Fruit fly (Drosophila melanogaster): ENCODE data around the gene CG42780.

CG42780 gene

dm6 chrX:7332091-7332490 lies at the start of gene CG42780:
TSS of gene CG42780 (minus strand) at chrX:7332191.
- no peak for TF ChIP-seq nmo (GFP tag; optimal IDR thresholded peaks at IDR 0.05)
- no peak for TF ChIP-seq CG11723 (GFP tag; optimal IDR thresholded peaks at IDR 0.05)
- no peak for TF ChIP-seq Scr (GFP tag; IDR thresholded peaks at IDR 0.05; ENCODE audit: partially characterized antibody)
- TF ChIP-seq wor (GFP tag; IDR thresholded peaks at IDR 0.05) = no peak
- TF ChIP-seq gcm2 (GFP tag; optimal IDR thresholded peaks at IDR 0.05) = no peak
- no peak for TF ChIP-seq CG5245 (GFP tag; optimal IDR thresholded peaks at IDR 0.05)
- TF ChIP-seq gfzf (GFP tag; optimal IDR thresholded peaks at IDR 0.05) = no peak
- TF ChIP-seq MBD-R2 (GFP tag; IDR thresholded peaks at IDR 0.05) = no peak
- no peak for TF ChIP-seq nerfin-2 (GFP tag; IDR thresholded peaks at IDR 0.05; ENCODE audit: partially characterized antibody)
- no peak for TF ChIP-seq Neu2 (GFP tag; optimal IDR thresholded peaks at IDR 0.05; ENCODE audit: borderline replicate concordance)
- no peak for TF ChIP-seq CG17186 (GFP tag; optimal IDR thresholded peaks at IDR 0.05)
- TF ChIP-seq fd96Cb (tag; optimal IDR thresholded peaks at IDR 0.05) = no peak
- no peak for TF ChIP-seq ase (GFP tag; IDR thresholded peaks at IDR 0.05)
- no peak for TF ChIP-seq CG4404 (GFP tag; IDR thresholded peaks at IDR 0.05)
- no peak for TF ChIP-seq CG2875 (GFP tag; optimal IDR thresholded peaks at IDR 0.05)
- TF ChIP-seq pros (GFP tag; optimal IDR thresholded peaks at IDR 0.05) = no peak
- TF ChIP-seq seq (GFP tag; IDR thresholded peaks at IDR 0.05) = no peak
- no peak for TF ChIP-seq CG18262 (tag; optimal IDR thresholded peaks at IDR 0.05)
- no peak for TF ChIP-seq CG32532 (GFP tag; IDR thresholded peaks at IDR 0.05)
- no peak for TF ChIP-seq ssp (GFP tag; IDR thresholded peaks at IDR 0.05)

dm6 chrX:7379569-7379968 lies 47.6 kb upstream of the CG42780 start:
- TF ChIP-seq CG10366 (GFP tag; IDR thresholded peaks at IDR 0.05) (no peak), sens (GFP tag) (peak; percentile 43), cas (GFP tag; IDR thresholded peaks at IDR 0.05) (no peak), prd (optimal IDR thresholded peaks at IDR 0.05) (no peak), prd (GFP tag; IDR thresholded peaks at IDR 0.05) (0 out of 3 replicates have a peak, but pooled peaks have one; percentile 12), stwl (tag; optimal IDR thresholded peaks at IDR 0.05) (no peak), CG1603 (tag; optimal IDR thresholded peaks at IDR 0.05) (peak; percentile 14), dmrt11E (tag; optimal IDR thresholded peaks at IDR 0.05) (peak; percentile 14)

dm6 chrX:7377840-7378239 lies 45.8 kb upstream of the CG42780 start, which contains the start of gene CheA7a:
TSS of gene CheA7a (plus strand) at chrX:7378140.
- TF ChIP-seq CG3281 (GFP tag; optimal IDR thresholded peaks at IDR 0.05) (no peak), lilli (GFP tag; optimal IDR thresholded peaks at IDR 0.05) (no peak), Eip74EF (GFP tag; optimal IDR thresholded peaks at IDR 0.05) (no peak), CG15479 (GFP tag; optimal IDR thresholded peaks at IDR 0.05) (no peak), CG31365 (tag; optimal IDR thresholded peaks at IDR 0.05) (no peak), Ets65A (GFP tag) (peak; percentile 77), CG13123 (GFP tag; optimal IDR thresholded peaks at IDR 0.05) (no peak), disco-r (GFP tag; optimal IDR thresholded peaks at IDR 0.05) (no peak)

DNA sequence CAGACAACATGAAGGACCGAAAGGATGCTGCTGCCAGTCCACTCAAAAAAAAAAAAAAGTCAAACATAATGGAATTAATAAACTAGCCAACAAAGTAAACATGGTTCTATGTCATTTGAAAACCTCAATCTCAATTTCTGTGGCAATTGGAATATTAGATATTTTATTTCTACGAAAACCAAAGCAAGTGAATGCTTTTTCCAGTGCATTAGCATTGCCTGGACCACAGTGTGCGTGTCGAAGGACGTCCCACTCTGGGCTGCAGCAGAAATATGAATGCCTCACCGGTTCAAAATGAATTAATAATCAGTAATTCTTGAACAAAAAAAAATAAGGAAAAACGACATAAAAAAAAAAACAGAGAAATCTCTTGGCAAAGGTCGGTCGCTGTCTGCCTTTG lies 40.5 kb upstream of the CG42780 start:
- TF ChIP-seq Ets65A (GFP tag) (peak; percentile 30), sens (GFP tag) (peak; percentile 51), Oli (tag; optimal IDR thresholded peaks at IDR 0.05) (no peak), NFAT (GFP tag; IDR thresholded peaks at IDR 0.05) (no peak), D (optimal IDR thresholded peaks at IDR 0.05) (no peak), D (GFP tag; optimal IDR thresholded peaks at IDR 0.05) (no peak)
